Worm (Caenorhabditis elegans): Measurements from ENCODE around the gene B0454.5.

The B0454.5 gene

DNA sequence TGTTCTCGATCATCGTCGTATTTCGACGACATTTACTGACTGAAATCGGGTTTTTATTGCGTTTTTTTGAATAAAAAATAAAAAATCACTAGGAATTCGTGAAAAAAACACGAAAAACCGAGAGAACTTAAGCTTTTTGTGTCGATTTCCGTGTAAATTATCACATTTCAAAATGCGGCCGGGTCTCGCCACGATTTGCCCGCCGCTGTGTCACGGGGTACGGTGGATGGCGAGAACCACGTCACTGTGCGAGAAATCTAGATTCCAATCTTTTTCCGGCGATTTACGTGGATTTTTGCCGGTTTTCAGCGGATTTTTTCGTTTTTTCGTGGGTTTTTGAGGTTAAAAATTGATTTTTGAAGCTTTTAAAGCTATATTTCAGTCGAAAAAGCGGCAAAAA lies 38.3 kb downstream of the B0454.5 start, which contains the start of gene Y25C1A.8:
TSS of gene Y25C1A.8 (minus strand) at position 45 of the 400 bp plus-strand sequence.
- TF ChIP-seq tbx-2 (tag; optimal IDR thresholded peaks at IDR 0.05): peak; percentile 87
- TF ChIP-seq fos-1 (tag; optimal IDR thresholded peaks at IDR 0.05): peak; percentile 23
- TF ChIP-seq nhr-28 (tag; optimal IDR thresholded peaks at IDR 0.05): no peak
- peak; percentile 17 for TF ChIP-seq ZK546.5 (tag; optimal IDR thresholded peaks at IDR 0.05)
- TF ChIP-seq ceh-82 (tag; optimal IDR thresholded peaks at IDR 0.05): peak; percentile 89
- TF ChIP-seq hmg-11 (tag; optimal IDR thresholded peaks at IDR 0.05): peak; percentile 91
- no peak for TF ChIP-seq ceh-16 (tag; optimal IDR thresholded peaks at IDR 0.05)
- TF ChIP-seq unc-62 (GFP tag; optimal IDR thresholded peaks at IDR 0.05): no peak
- peak; percentile 89 for TF ChIP-seq nhr-23 (tag; optimal IDR thresholded peaks at IDR 0.05)
- TF ChIP-seq nhr-43 (tag; optimal IDR thresholded peaks at IDR 0.05; ENCODE audit: poor library complexity, severe bottlenecking): peak; percentile 95
- TF ChIP-seq elt-1 (tag; optimal IDR thresholded peaks at IDR 0.05): peak; percentile 71
- TF ChIP-seq aly-2 (tag; optimal IDR thresholded peaks at IDR 0.05): peak; percentile 82
- TF ChIP-seq mdl-1 (tag; optimal IDR thresholded peaks at IDR 0.05): no peak
- TF ChIP-seq zag-1 (tag; optimal IDR thresholded peaks at IDR 0.05): no peak
- TF ChIP-seq egl-5 (tag; optimal IDR thresholded peaks at IDR 0.05): peak; percentile 87
- no peak for TF ChIP-seq mml-1 (tag; optimal IDR thresholded peaks at IDR 0.05)
- TF ChIP-seq skn-1 (tag; optimal IDR thresholded peaks at IDR 0.05): peak; percentile 83
- TF ChIP-seq fkh-10 (GFP tag; optimal IDR thresholded peaks at IDR 0.05): peak; percentile 62
- peak; percentile 41 for TF ChIP-seq nhr-77 (tag; optimal IDR thresholded peaks at IDR 0.05)
- peak; percentile 35 for TF ChIP-seq fkh-2 (tag; optimal IDR thresholded peaks at IDR 0.05)
- no peak for TF ChIP-seq nhr-12 (tag; optimal IDR thresholded peaks at IDR 0.05)
- TF ChIP-seq lin-39 (tag; optimal IDR thresholded peaks at IDR 0.05): peak; percentile 89
- TF ChIP-seq egl-27 (tag; optimal IDR thresholded peaks at IDR 0.05): no peak
- TF ChIP-seq R02D3.7 (tag; optimal IDR thresholded peaks at IDR 0.05): peak; percentile 83
- no peak for TF ChIP-seq eor-1 (tag; optimal IDR thresholded peaks at IDR 0.05)
- TF ChIP-seq lsy-12 (tag; optimal IDR thresholded peaks at IDR 0.05): peak; percentile 90
- peak; percentile 75 for TF ChIP-seq elt-2 (tag; optimal IDR thresholded peaks at IDR 0.05)
- TF ChIP-seq elt-3 (tag; optimal IDR thresholded peaks at IDR 0.05): peak in 1 of 3 experiments; percentile 32
- no peak for TF ChIP-seq nhr-76 (tag; optimal IDR thresholded peaks at IDR 0.05)
- no peak for TF ChIP-seq nhr-67 (tag; optimal IDR thresholded peaks at IDR 0.05)
- TF ChIP-seq snpc-4 (tag; optimal IDR thresholded peaks at IDR 0.05): peak; percentile 85
- TF ChIP-seq sea-2 (GFP tag; optimal IDR thresholded peaks at IDR 0.05): no peak
- TF ChIP-seq nhr-11 (tag; optimal IDR thresholded peaks at IDR 0.05): no peak
- TF ChIP-seq nfya-1 (tag; optimal IDR thresholded peaks at IDR 0.05; ENCODE audit: insufficient read depth): peak; percentile 96
- no peak for TF ChIP-seq ztf-4 (tag; optimal IDR thresholded peaks at IDR 0.05)
- TF ChIP-seq nhr-237 (tag; optimal IDR thresholded peaks at IDR 0.05): no peak
- peak; percentile 94 for TF ChIP-seq jun-1 (tag; optimal IDR thresholded peaks at IDR 0.05)
- no peak for TF ChIP-seq ceh-9 (tag; optimal IDR thresholded peaks at IDR 0.05)
- TF ChIP-seq nhr-25 (tag; optimal IDR thresholded peaks at IDR 0.05): peak; percentile 80
- peak; percentile 32 for TF ChIP-seq pqm-1 (tag; optimal IDR thresholded peaks at IDR 0.05)
- no peak for TF ChIP-seq unc-39 (tag; optimal IDR thresholded peaks at IDR 0.05)
- TF ChIP-seq lin-15B (tag; optimal IDR thresholded peaks at IDR 0.05): peak; percentile 76
- TF ChIP-seq pha-4 (tag; optimal IDR thresholded peaks at IDR 0.05): peak; percentile 88
- TF ChIP-seq ama-1 (optimal IDR thresholded peaks at IDR 0.05): peak; percentile 20
- peak; percentile 86 for TF ChIP-seq ceh-28 (tag; optimal IDR thresholded peaks at IDR 0.05)
- TF ChIP-seq daf-12 (tag; optimal IDR thresholded peaks at IDR 0.05): peak; percentile 35
- TF ChIP-seq ztf-11 (tag; optimal IDR thresholded peaks at IDR 0.05): no peak

ce11 chrII:3078496-3078895 lies 39.8 kb downstream of the B0454.5 start, which contains the start of gene copb-1:
copb-1 (plus strand) TSS chrII:3078796.
- TF ChIP-seq nhr-67 (tag; optimal IDR thresholded peaks at IDR 0.05) (no peak), nfya-1 (tag; optimal IDR thresholded peaks at IDR 0.05; ENCODE audit: insufficient read depth) (no peak), pqm-1 (tag; optimal IDR thresholded peaks at IDR 0.05) (no peak), zag-1 (tag; optimal IDR thresholded peaks at IDR 0.05) (no peak), eor-1 (tag; optimal IDR thresholded peaks at IDR 0.05) (no peak), nhr-23 (tag; optimal IDR thresholded peaks at IDR 0.05) (no peak), elt-3 (tag; optimal IDR thresholded peaks at IDR 0.05) (no peak), sea-2 (GFP tag; optimal IDR thresholded peaks at IDR 0.05) (no peak), snpc-4 (tag; optimal IDR thresholded peaks at IDR 0.05) (no peak), ceh-9 (tag; optimal IDR thresholded peaks at IDR 0.05) (no peak), nhr-28 (tag; optimal IDR thresholded peaks at IDR 0.05) (no peak), nhr-43 (tag; optimal IDR thresholded peaks at IDR 0.05; ENCODE audit: poor library complexity, severe bottlenecking) (no peak), egl-5 (tag; optimal IDR thresholded peaks at IDR 0.05) (no peak), tbx-2 (tag; optimal IDR thresholded peaks at IDR 0.05) (no peak), jun-1 (tag; optimal IDR thresholded peaks at IDR 0.05) (no peak)
